Worm (Caenorhabditis elegans): ENCODE results near the gene Y49E10.27.

DNA sequence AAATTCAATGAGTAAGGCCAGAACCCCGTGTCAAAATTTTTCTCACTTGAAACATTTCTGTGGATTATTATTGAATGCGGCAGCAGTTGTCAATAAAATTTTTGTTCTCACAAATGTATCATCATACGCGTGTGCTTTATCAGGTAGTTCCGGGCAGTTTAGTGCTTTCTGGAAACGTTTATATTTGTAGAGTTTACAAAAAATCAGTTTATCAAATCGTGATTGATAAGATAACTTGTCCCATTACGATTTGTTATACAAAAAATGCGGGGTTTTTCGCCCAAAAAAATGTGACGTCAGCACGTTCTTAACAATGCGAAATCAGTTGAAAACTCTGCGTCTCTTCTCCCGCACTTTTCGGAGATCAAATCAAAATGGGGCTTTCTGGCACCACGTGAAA lies 11.0 kb downstream of the Y49E10.27 start:
- TF ChIP-seq aly-2 (tag; optimal IDR thresholded peaks at IDR 0.05) (no peak), nhr-6 (tag; optimal IDR thresholded peaks at IDR 0.05) (no peak), R02D3.7 (tag; optimal IDR thresholded peaks at IDR 0.05) (no peak), unc-62 (GFP tag; optimal IDR thresholded peaks at IDR 0.05) (no peak), lin-13 (GFP tag; optimal IDR thresholded peaks at IDR 0.05) (no peak), ztf-11 (tag; optimal IDR thresholded peaks at IDR 0.05) (no peak), mab-5 (tag; optimal IDR thresholded peaks at IDR 0.05) (no peak), nhr-12 (tag; optimal IDR thresholded peaks at IDR 0.05) (no peak), ama-1 (optimal IDR thresholded peaks at IDR 0.05) (no peak), snpc-4 (tag; optimal IDR thresholded peaks at IDR 0.05) (no peak)
